Worm (Caenorhabditis elegans) whole organism, young adult: ENCODE measurements around the gene ZK666.2.

Source experiments
- C06A6.2 ChIP-seq: fragments of 200-800 bp; sonication (Bioruptor generic); conservative IDR thresholded peaks from 2 replicates; pipeline ENCODE4 v1.3.6; 2022; ENCODE audit warnings: missing genetic modification characterization, missing compliant biosample characterization
- F22D6.2 ChIP-seq: sonication (generic microtip); optimal IDR thresholded peaks from 2 replicates; lab custom pipeline; 2016; ENCODE audit warnings: mild to moderate bottlenecking, missing genetic modification characterization, missing compliant biosample characterization
- F23B12.7 ChIP-seq: sonication (generic microtip); optimal IDR thresholded peaks from 2 replicates; lab custom pipeline; 2017; ENCODE audit warnings: missing genetic modification characterization, mild to moderate bottlenecking, missing compliant biosample characterization, antibody characterized with exemption, moderate library complexity; ENCODE audit not compliant: insufficient read depth
- F57A8.1 ChIP-seq: fragments of 200-800 bp; sonication (Bioruptor generic); optimal IDR thresholded peaks from 2 replicates; lab custom pipeline; 2018; ENCODE audit warnings: mild to moderate bottlenecking, missing genetic modification characterization, moderate library complexity, missing compliant biosample characterization
- F57C9.4 ChIP-seq: sonication (generic microtip); optimal IDR thresholded peaks from 2 replicates; lab custom pipeline; 2017; ENCODE audit warnings: mild to moderate bottlenecking, missing genetic modification characterization, missing compliant biosample characterization
- K11D2.4 ChIP-seq: fragments of 200-800 bp; sonication (Bioruptor generic); IDR thresholded peaks from 2 replicates; pipeline ENCODE4 v1.3.6; 2022; ENCODE audit warnings: missing genetic modification reagents, missing genetic modification characterization, missing compliant biosample characterization
- Y67H2A.10 ChIP-seq: fragments of 200-800 bp; sonication (Bioruptor generic); conservative IDR thresholded peaks from 2 replicates; pipeline ENCODE4 v1.3.6; 2022; ENCODE audit warnings: missing genetic modification reagents, missing genetic modification characterization, missing compliant biosample characterization
- ama-1 ChIP-seq, 3 experiments: fragments of 150-350 bp in 1 of 3; sonication (generic microtip) in 2 of 3; optimal IDR thresholded peaks; 2 replicates each; lab custom pipeline; 2014 to 2018; ENCODE audit warnings: missing biosample characterization in 2 of 3, missing genetic modification characterization in 2 of 3, missing genetic modification reagents in 2 of 3
- aptf-2 ChIP-seq: fragments of 200-800 bp; sonication (Bioruptor generic); conservative IDR thresholded peaks from 2 replicates; pipeline ENCODE4 v1.3.6; 2022; ENCODE audit warnings: missing genetic modification reagents, missing genetic modification characterization, missing compliant biosample characterization
- athp-1 ChIP-seq: sonication (generic microtip); optimal IDR thresholded peaks from 2 replicates; lab custom pipeline; 2017; ENCODE audit warnings: mild to moderate bottlenecking, missing genetic modification characterization, missing compliant biosample characterization
- ccch-3 ChIP-seq: fragments of 200-800 bp; sonication (Bioruptor generic); optimal IDR thresholded peaks from 2 replicates; lab custom pipeline; 2018; ENCODE audit warnings: mild to moderate bottlenecking, missing genetic modification characterization, missing compliant biosample characterization
- cebp-1 ChIP-seq, 2 experiments: fragments of 200-800 bp in 1 of 2; sonication (Bioruptor generic) in 1 of 2; sonication (generic microtip) in 1 of 2; IDR thresholded peaks in 1 of 2; optimal IDR thresholded peaks in 1 of 2; 2 replicates each; pipeline versions ENCODE4 v1.3.6 to Lab custom; 2017 to 2022; ENCODE audit warnings: missing compliant biosample characterization in 2 of 2, missing genetic modification characterization in 2 of 2, mild to moderate bottlenecking in 1 of 2, missing genetic modification reagents in 1 of 2, moderate library complexity in 1 of 2
- ceh-100 ChIP-seq: fragments of 200-800 bp; sonication (Bioruptor generic); IDR thresholded peaks from 2 replicates; pipeline ENCODE4 v1.3.6; 2022; ENCODE audit warnings: missing genetic modification reagents, missing genetic modification characterization, missing compliant biosample characterization
- ceh-27 ChIP-seq: fragments of 200-800 bp; sonication (Bioruptor generic); optimal IDR thresholded peaks from 2 replicates; lab custom pipeline; 2018; ENCODE audit warnings: mild to moderate bottlenecking, missing genetic modification characterization, moderate library complexity, missing compliant biosample characterization
- ceh-40 ChIP-seq: fragments of 200-800 bp; sonication (Bioruptor generic); IDR thresholded peaks from 2 replicates; pipeline ENCODE4 v1.3.6; 2022; ENCODE audit warnings: missing genetic modification characterization, missing compliant biosample characterization
- ceh-58 ChIP-seq: fragments of 200-800 bp; sonication (Bioruptor generic); IDR thresholded peaks from 2 replicates; pipeline ENCODE4 v1.3.6; 2022; ENCODE audit warnings: missing genetic modification characterization, missing compliant biosample characterization
- ceh-79 ChIP-seq: sonication (generic microtip); optimal IDR thresholded peaks from 2 replicates; lab custom pipeline; 2017; ENCODE audit warnings: mild to moderate bottlenecking, missing genetic modification characterization, missing compliant biosample characterization
- dox-1 ChIP-seq: fragments of 200-800 bp; sonication (Bioruptor generic); IDR thresholded peaks from 2 replicates; pipeline ENCODE4 v1.3.6; 2022; ENCODE audit warnings: missing genetic modification reagents, missing genetic modification characterization, missing compliant biosample characterization
- dpl-1 ChIP-seq: fragments of 150-350 bp; optimal IDR thresholded peaks from 2 replicates; lab custom pipeline; 2014; ENCODE audit warnings: missing biosample characterization, missing genetic modification reagents, missing genetic modification characterization
- egrh-3 ChIP-seq: fragments of 200-800 bp; sonication (Bioruptor generic); IDR thresholded peaks from 2 replicates; pipeline ENCODE4 v1.3.6; 2022; ENCODE audit warnings: missing genetic modification reagents, missing genetic modification characterization, missing compliant biosample characterization
- let-607 ChIP-seq, 2 experiments: fragments of 200-800 bp in 1 of 2; sonication (Bioruptor generic) in 1 of 2; sonication (generic microtip) in 1 of 2; optimal IDR thresholded peaks; 2 replicates each; lab custom pipeline; 2016 to 2018; ENCODE audit warnings: mild to moderate bottlenecking in 2 of 2, missing compliant biosample characterization in 2 of 2, missing genetic modification characterization in 2 of 2, moderate library complexity in 2 of 2, missing genotype in 1 of 2
- nfya-2 ChIP-seq: fragments of 200-800 bp; sonication (Bioruptor generic); IDR thresholded peaks from 2 replicates; pipeline ENCODE4 v1.3.6; 2022; ENCODE audit warnings: missing genetic modification reagents, missing genetic modification characterization, missing compliant biosample characterization
- nhr-80 ChIP-seq: sonication (generic microtip); optimal IDR thresholded peaks from 2 replicates; lab custom pipeline; 2016; ENCODE audit warnings: missing genetic modification characterization, missing compliant biosample characterization
- rec-8 ChIP-seq, 2 experiments: sonication (generic microtip); optimal IDR thresholded peaks; 2 replicates each; lab custom pipeline; 2016; ENCODE audit warnings: mild to moderate bottlenecking in 2 of 2, missing genetic modification characterization in 2 of 2, missing genetic modification reagents in 2 of 2, missing genotype in 2 of 2, missing biosample characterization in 1 of 2, missing compliant biosample characterization in 1 of 2, moderate library complexity in 1 of 2
- snpc-1.3 ChIP-seq: sonication (generic microtip); optimal IDR thresholded peaks from 2 replicates; lab custom pipeline; 2017; ENCODE audit warnings: missing genetic modification characterization, mild to moderate bottlenecking, missing compliant biosample characterization, antibody characterized with exemption, moderate library complexity, missing genotype, missing genetic modification reagents; ENCODE audit not compliant: insufficient read depth
- tlf-1 ChIP-seq: fragments of 200-800 bp; sonication (Bioruptor generic); optimal IDR thresholded peaks from 2 replicates; lab custom pipeline; 2018; ENCODE audit warnings: mild to moderate bottlenecking, missing genetic modification characterization, missing compliant biosample characterization
- ztf-22 ChIP-seq: fragments of 200-800 bp; sonication (Bioruptor generic); optimal IDR thresholded peaks from 2 replicates; lab custom pipeline; 2018; ENCODE audit warnings: mild to moderate bottlenecking, missing genetic modification characterization, moderate library complexity, missing compliant biosample characterization
- ztf-25 ChIP-seq: fragments of 200-800 bp; sonication (Bioruptor generic); IDR thresholded peaks from 2 replicates; pipeline ENCODE4 v1.3.6; 2022; ENCODE audit warnings: missing genetic modification reagents, missing genetic modification characterization, missing compliant biosample characterization
- ztf-3 ChIP-seq: fragments of 200-800 bp; sonication (Bioruptor generic); optimal IDR thresholded peaks from 2 replicates; lab custom pipeline; 2018; ENCODE audit warnings: mild to moderate bottlenecking, missing genetic modification characterization, missing compliant biosample characterization

The ZK666.2 gene

DNA sequence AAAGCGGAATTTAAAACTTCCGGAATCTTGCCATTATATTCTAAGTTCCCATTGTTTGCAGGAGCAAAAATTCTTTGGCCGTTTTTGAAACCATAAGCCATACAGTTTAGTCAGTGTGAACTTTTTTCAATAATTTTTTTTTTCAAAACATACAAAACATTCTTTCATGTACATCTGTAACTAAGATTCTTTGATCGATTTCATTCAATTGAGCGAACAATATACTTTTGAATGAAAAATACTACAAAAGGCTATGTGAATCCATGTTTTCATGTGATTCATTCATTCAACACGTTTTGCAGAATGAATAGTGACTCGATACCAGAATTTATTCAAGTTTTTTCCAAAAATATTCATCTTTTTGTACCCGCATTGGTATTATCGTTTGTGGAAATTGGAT is 15.0 kb upstream of the ZK666.2 start, which contains the start of gene ZK666.15:
Gene ZK666.15 (plus strand): TSS at position 301 of the 400 bp plus-strand sequence.
- TF ChIP-seq aptf-2 (GFP tag; lab: Robert Waterston, UW) (no peak), ama-1 (optimal IDR thresholded peaks at IDR 0.05; lab: Kevin White, UChicago) (no peak), ama-1 (GFP tag; optimal IDR thresholded peaks at IDR 0.05; lab: Kevin White, UChicago) (no peak), F57A8.1 (GFP tag; lab: Kevin White, UChicago) (no peak), ceh-40 (GFP tag; lab: Robert Waterston, UW) (no peak), nfya-2 (GFP tag; lab: Robert Waterston, UW) (no peak), ceh-58 (GFP tag; lab: Robert Waterston, UW) (no peak), F23B12.7 (tag; lab: Kevin White, UChicago) (no peak), dox-1 (GFP tag; lab: Robert Waterston, UW) (no peak), Y67H2A.10 (GFP tag; lab: Robert Waterston, UW) (no peak), ztf-22 (GFP tag; lab: Kevin White, UChicago) (no peak), ztf-3 (GFP tag; lab: Kevin White, UChicago) (no peak), let-607 (tag; optimal IDR thresholded peaks at IDR 0.05; lab: Kevin White, UChicago) (no peak), egrh-3 (no peak), ceh-27 (no peak)

DNA sequence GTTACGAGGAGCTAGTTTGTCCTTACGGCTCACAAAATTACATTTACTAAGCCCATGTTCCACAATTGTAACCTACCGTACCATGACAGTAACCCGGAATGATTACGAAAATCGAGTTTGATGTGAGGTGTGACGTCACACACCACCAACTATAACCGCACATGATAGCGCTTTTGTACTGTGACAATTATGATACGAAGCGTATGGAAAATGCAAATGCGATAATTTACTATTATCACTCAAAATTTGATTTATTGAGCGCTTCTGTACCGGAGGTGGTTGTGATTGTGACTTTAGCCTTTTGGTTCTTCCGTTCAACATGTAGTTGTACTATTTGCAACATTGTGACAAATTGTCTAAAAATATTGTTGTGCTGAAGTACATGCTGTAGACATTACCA is 13.9 kb upstream of the ZK666.2 start:
- TF ChIP-seq ztf-25 (GFP tag; lab: Robert Waterston, UW): no peak
- TF ChIP-seq ceh-79 (tag; lab: Kevin White, UChicago): no peak
- no peak for TF ChIP-seq F57C9.4 (tag; lab: Kevin White, UChicago)
- no peak for TF ChIP-seq F22D6.2 (tag; lab: Kevin White, UChicago)
- TF ChIP-seq K11D2.4 (GFP tag; lab: Robert Waterston, UW): no peak
- no peak for TF ChIP-seq rec-8 (tag; optimal IDR thresholded peaks at IDR 0.05; lab: Kevin White, UChicago)
- TF ChIP-seq nhr-80 (tag; lab: Kevin White, UChicago): peak; percentile 18

DNA sequence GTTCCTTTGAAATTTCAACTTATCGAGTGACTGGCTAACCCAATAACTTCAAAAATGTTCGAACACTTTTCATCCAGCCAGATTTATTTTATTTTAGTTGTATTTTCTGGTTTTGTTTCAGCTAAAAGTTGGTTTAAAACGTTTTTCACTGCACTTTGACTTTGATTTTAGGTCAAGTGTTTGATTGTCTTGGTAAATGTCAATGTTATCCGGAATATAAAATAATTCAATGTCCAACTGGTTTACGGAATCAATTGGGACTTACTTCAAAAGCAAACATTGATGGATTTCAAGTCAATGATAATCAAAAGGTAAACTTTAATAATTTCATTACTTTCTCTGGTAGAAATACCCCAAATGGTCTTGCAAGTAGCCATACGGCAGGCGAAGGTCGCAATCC is 12.2 kb upstream of the ZK666.2 start:
- no peak for TF ChIP-seq ccch-3 (GFP tag; lab: Kevin White, UChicago)
- no peak for TF ChIP-seq C06A6.2 (GFP tag; lab: Robert Waterston, UW)

DNA sequence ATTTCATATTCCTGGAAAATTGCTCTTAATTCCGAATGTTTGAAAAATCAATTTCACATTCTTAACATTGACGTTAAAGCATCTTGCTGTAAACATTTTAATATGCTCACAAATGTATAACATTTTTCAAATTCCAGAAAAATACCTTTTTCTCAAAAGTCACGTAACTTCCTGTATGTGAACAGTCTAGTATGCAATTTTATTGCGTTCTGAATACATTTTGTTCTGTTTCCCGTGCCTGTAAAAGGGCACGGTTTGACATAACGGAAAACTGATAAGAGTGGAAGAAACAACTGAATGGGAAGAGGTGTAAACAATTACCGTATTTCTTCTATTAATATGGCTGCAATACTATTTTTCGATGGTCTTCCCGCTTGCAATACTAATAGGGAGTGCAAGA is 11.2 kb upstream of the ZK666.2 start:
- TF ChIP-seq ccch-3 (GFP tag; lab: Kevin White, UChicago): no peak
- peak; percentile 10 for TF ChIP-seq nhr-80 (tag; lab: Kevin White, UChicago)
- no peak for TF ChIP-seq dpl-1 (GFP tag; lab: Kevin White, UChicago)

DNA sequence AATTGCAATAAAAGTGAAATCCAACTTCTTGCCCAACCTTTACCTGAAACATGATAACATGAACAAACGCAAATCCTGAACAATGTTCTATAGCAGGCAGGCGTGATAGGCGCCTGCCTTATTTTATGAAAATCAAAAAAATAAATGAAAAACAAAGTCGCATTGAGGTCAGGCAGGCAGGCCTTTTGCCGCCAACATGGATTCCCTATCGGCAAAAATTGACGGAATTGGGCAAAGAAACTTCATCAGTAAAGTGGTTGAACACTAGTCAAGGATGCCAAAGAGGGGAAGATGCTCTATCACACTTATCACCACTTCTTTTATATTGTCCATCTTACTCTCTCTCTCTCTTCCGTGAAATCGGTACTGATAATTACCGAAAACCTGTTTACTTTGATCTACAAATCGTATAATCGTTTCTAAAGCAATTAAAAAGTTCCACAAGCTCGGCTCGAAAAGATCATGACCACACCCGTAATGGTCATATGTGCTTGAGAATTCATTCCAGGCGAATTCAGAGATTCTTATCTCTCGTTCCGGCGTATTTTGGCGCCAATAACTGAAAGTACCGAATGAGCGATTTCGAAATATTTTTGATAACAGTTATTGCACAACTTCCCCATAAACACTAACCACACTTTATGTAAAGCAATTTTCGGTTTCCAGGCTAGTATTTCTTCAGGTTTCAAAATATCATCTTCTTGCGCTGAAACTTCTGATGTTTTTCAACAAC is 10.3 kb upstream of the ZK666.2 start, which contains the start of the genes clec-60 and ZK666.11:
Gene clec-60 (minus strand): TSS at position 51 of the 733 bp plus-strand sequence.
Gene ZK666.11 (plus strand): TSS at position 699 of the 733 bp plus-strand sequence.
- TF ChIP-seq ceh-100 (GFP tag; lab: Robert Waterston, UW): no peak
- TF ChIP-seq snpc-1.3: no peak
- 0 out of 2 replicates have a peak, but pooled peaks have one; percentile 49 for TF ChIP-seq cebp-1 (GFP tag; IDR thresholded peaks at IDR 0.05; lab: Robert Waterston, UW)
- no peak for TF ChIP-seq cebp-1 (tag; optimal IDR thresholded peaks at IDR 0.05; lab: Kevin White, UChicago)
- TF ChIP-seq athp-1 (tag; lab: Kevin White, UChicago): no peak
- no peak for TF ChIP-seq tlf-1 (GFP tag; lab: Kevin White, UChicago)
- TF ChIP-seq nhr-80 (tag; lab: Kevin White, UChicago): peak; percentile 6
